Fruit fly (Drosophila melanogaster) Kc167 (cell line): Measurements from ENCODE around the gene CG13116.

Experiments used
- Myc ChIP-seq: fragments of >200 bp; optimal IDR thresholded peaks from 2 replicates; lab custom pipeline; 2017; ENCODE audit warnings: missing external identifiers
- Sin3A ChIP-seq: fragments of >200 bp; optimal IDR thresholded peaks from 2 replicates; lab custom pipeline; 2018; ENCODE audit warnings: missing external identifiers
- h ChIP-seq: fragments of >200 bp; optimal IDR thresholded peaks from 3 replicates; lab custom pipeline; 2018; ENCODE audit warnings: missing external identifiers
- insv ChIP-seq: fragments of >200 bp; optimal IDR thresholded peaks from 3 replicates; lab custom pipeline; 2018; ENCODE audit warnings: missing external identifiers
- psq ChIP-seq: fragments of >200 bp; optimal IDR thresholded peaks from 2 replicates; lab custom pipeline; 2017; ENCODE audit warnings: missing external identifiers
- ttk ChIP-seq: sonication (Bioruptor generic); optimal IDR thresholded peaks from 2 replicates; lab custom pipeline; 2017; ENCODE audit warnings: missing external identifiers

DNA sequence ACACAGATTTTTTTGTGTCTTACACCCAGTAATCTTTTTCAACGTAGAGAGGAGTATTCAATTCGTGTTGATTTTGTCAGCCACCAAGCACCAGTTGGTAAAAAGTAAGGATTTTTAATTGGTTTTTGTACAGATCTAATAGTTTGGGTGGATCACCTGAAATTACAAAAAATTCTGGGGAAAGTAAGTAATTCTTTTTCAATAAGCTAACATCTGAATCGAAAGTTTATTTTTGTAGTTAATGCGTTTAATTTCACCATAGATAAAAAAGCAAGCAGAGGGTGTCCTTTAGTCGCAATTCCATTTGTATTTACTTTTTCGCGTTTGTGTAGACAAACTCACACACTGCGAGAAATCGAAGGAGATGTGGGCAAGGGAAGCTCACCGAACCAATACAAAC lies 25.1 kb downstream of the CG13116 start:
- TF ChIP-seq ttk = no peak
- no peak for TF ChIP-seq psq (lab: Kevin White, UChicago)
- no peak for TF ChIP-seq Sin3A
- no peak for TF ChIP-seq Myc (lab: Kevin White, UChicago)
- no peak for TF ChIP-seq insv (lab: Kevin White, UChicago)
- TF ChIP-seq h (lab: Kevin White, UChicago) = no peak
